Worm (Caenorhabditis elegans) whole organism, late embryonic: ENCODE data around the gene mms-19.

Source experiments
- F13H6.1 ChIP-seq: sonication (generic microtip); optimal IDR thresholded peaks from 2 replicates; lab custom pipeline; 2016; ENCODE audit warnings: missing genetic modification characterization, missing compliant biosample characterization
- dmd-4 ChIP-seq: sonication (generic microtip); optimal IDR thresholded peaks from 2 replicates; lab custom pipeline; 2016; ENCODE audit warnings: borderline replicate concordance, missing genetic modification characterization, missing compliant biosample characterization
- elt-2 ChIP-seq: sonication (generic microtip); optimal IDR thresholded peaks from 2 replicates; lab custom pipeline; 2016; ENCODE audit warnings: missing genetic modification reagents, missing genetic modification characterization, missing compliant biosample characterization
- fkh-10 ChIP-seq: fragments of 150-350 bp; optimal IDR thresholded peaks from 2 replicates; lab custom pipeline; 2014; ENCODE audit warnings: missing biosample characterization, missing genetic modification reagents, missing genetic modification characterization
- fkh-6 ChIP-seq: sonication (generic microtip); optimal IDR thresholded peaks from 2 replicates; lab custom pipeline; 2016; ENCODE audit warnings: missing genetic modification characterization, missing compliant biosample characterization
- gmeb-2 ChIP-seq: sonication (generic microtip); optimal IDR thresholded peaks from 2 replicates; lab custom pipeline; 2016; ENCODE audit warnings: missing genetic modification characterization, inconsistent platforms, missing compliant biosample characterization
- hlh-6 ChIP-seq: sonication (generic microtip); optimal IDR thresholded peaks from 2 replicates; lab custom pipeline; 2016; ENCODE audit warnings: missing genotype, missing genetic modification characterization, missing compliant biosample characterization
- lin-11 ChIP-seq: fragments of 200-800 bp; sonication (Bioruptor generic); optimal IDR thresholded peaks from 2 replicates; lab custom pipeline; 2018; ENCODE audit warnings: mild to moderate bottlenecking, missing genetic modification characterization, missing compliant biosample characterization
- nfya-1 ChIP-seq: sonication (generic microtip); optimal IDR thresholded peaks from 2 replicates; lab custom pipeline; 2017; ENCODE audit warnings: missing genetic modification characterization, mild to moderate bottlenecking, missing compliant biosample characterization, antibody characterized with exemption, moderate library complexity
- nhr-232 ChIP-seq: sonication (generic microtip); optimal IDR thresholded peaks from 2 replicates; lab custom pipeline; 2016; ENCODE audit warnings: missing genetic modification characterization, missing compliant biosample characterization
- pag-3 ChIP-seq: sonication (generic microtip); optimal IDR thresholded peaks from 2 replicates; lab custom pipeline; 2016; ENCODE audit warnings: missing compliant biosample characterization, missing genetic modification characterization, borderline replicate concordance
- pha-2 ChIP-seq: sonication (generic microtip); optimal IDR thresholded peaks from 2 replicates; lab custom pipeline; 2017; ENCODE audit warnings: mild to moderate bottlenecking, missing genetic modification characterization, missing compliant biosample characterization

- TF ChIP-seq gmeb-2 (tag; lab: Kevin White, UChicago) (no peak), nfya-1 (tag; lab: Kevin White, UChicago) (no peak), dmd-4 (tag; lab: Kevin White, UChicago) (no peak), F13H6.1 (tag; lab: Kevin White, UChicago) (no peak), fkh-10 (no peak), nhr-232 (tag; lab: Kevin White, UChicago) (no peak), pha-2 (tag; lab: Kevin White, UChicago) (no peak), hlh-6 (tag; lab: Kevin White, UChicago) (no peak), pag-3 (tag; lab: Kevin White, UChicago) (no peak), elt-2 (tag; lab: Kevin White, UChicago) (no peak), fkh-6 (tag; lab: Kevin White, UChicago) (no peak), lin-11 (tag; lab: Kevin White, UChicago) (no peak)
Observed at ce11 chrV:5525208-5525607, 11.1 kb downstream of the mms-19 start.
